Fruit fly (Drosophila melanogaster): ENCODE results near the gene swm.
A peak's percentile ranks its signal among the peaks of the same experiment; 100 is the strongest.

swm gene

DNA sequence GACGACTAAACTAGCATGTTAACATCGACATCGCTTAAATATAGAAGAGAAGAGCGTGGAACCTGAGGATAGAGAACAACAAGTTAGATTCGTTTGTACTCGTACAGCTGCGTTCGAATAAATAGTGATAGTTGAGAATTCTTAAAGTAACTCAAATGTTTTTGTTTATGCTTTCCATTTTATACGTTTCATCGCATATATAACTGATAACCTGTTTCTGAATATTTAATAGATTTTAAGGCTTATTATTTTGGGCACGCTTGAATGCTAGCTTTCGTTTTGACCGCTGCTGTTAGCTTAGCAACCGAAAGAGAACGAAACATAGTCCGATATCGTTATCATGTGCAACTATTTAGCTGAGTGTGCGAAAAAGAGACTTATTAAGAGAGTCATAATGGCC lies 35.3 kb downstream of the swm start (continued):
- TF ChIP-seq run (tag; optimal IDR thresholded peaks at IDR 0.05) (peak; percentile 85), CG17361 (GFP tag; IDR thresholded peaks at IDR 0.05) (peak; percentile 88), Bgb (GFP tag; IDR thresholded peaks at IDR 0.05; ENCODE audit: partially characterized antibody) (no peak), Nf-YC (tag; optimal IDR thresholded peaks at IDR 0.05) (peak; percentile 80), CG11093 (GFP tag; IDR thresholded peaks at IDR 0.05) (peak; percentile 85), caup (GFP tag; optimal IDR thresholded peaks at IDR 0.05; ENCODE audit: severe bottlenecking) (peak; percentile 97), odd (GFP tag; optimal IDR thresholded peaks at IDR 0.05) (peak; percentile 92), CG2116 (GFP tag; optimal IDR thresholded peaks at IDR 0.05) (peak; percentile 70), br (optimal IDR thresholded peaks at IDR 0.05) (no peak), CG16813 (GFP tag; IDR thresholded peaks at IDR 0.05; ENCODE audit: partially characterized antibody) (no peak), knrl (GFP tag; IDR thresholded peaks at IDR 0.05; ENCODE audit: partially characterized antibody) (no peak), CG3065 (GFP tag; optimal IDR thresholded peaks at IDR 0.05) (peak; percentile 74), CG17359 (tag; optimal IDR thresholded peaks at IDR 0.05) (peak; percentile 93)

dm6 chr2L:19530092-19530491 lies 37.0 kb downstream of the swm start, which contains the start of gene CG10165:
TSS of gene CG10165 (minus strand) at chr2L:19530305.
- TF ChIP-seq ewg (GFP tag; optimal IDR thresholded peaks at IDR 0.05) (peak; percentile 33), CoRest (tag; optimal IDR thresholded peaks at IDR 0.05) (peak; percentile 4), CG34422 (GFP tag; IDR thresholded peaks at IDR 0.05) (peak; percentile 36; the same call in 1 of the 3 replicates), stwl (tag; optimal IDR thresholded peaks at IDR 0.05) (peak; percentile 49), lov (optimal IDR thresholded peaks at IDR 0.05) (no peak), lov (GFP tag; IDR thresholded peaks at IDR 0.05) (no peak), trh (GFP tag; optimal IDR thresholded peaks at IDR 0.05) (no peak), peb (GFP tag; IDR thresholded peaks at IDR 0.05) (no peak), maf-S (GFP tag; optimal IDR thresholded peaks at IDR 0.05) (no peak), CG1603 (tag; optimal IDR thresholded peaks at IDR 0.05) (peak; percentile 16), Dp (GFP tag; optimal IDR thresholded peaks at IDR 0.05) (peak; percentile 11), Med (GFP tag) (peak; percentile 60), Fer1 (GFP tag; optimal IDR thresholded peaks at IDR 0.05) (peak; percentile 2), CG2120 (GFP tag; optimal IDR thresholded peaks at IDR 0.05) (peak; percentile 21), sens (GFP tag) (peak; percentile 70), Sry-δ (GFP tag; optimal IDR thresholded peaks at IDR 0.05) (peak; percentile 5), B-H2 (GFP tag; optimal IDR thresholded peaks at IDR 0.05) (peak; percentile 23), schlank (tag; optimal IDR thresholded peaks at IDR 0.05) (no peak), E2f2 (GFP tag; IDR thresholded peaks at IDR 0.05) (0 out of 2 replicates have a peak, but pooled peaks have one; percentile 12), vvl (GFP tag; IDR thresholded peaks at IDR 0.05) (peak; percentile 47; the same call in 1 of the 2 replicates), sob (GFP tag; IDR thresholded peaks at IDR 0.05) (peak; percentile 5; the same call in 1 of the 2 replicates), Ets97D (GFP tag; optimal IDR thresholded peaks at IDR 0.05) (peak; percentile 21), Nf-YA (GFP tag; IDR thresholded peaks at IDR 0.05) (0 out of 2 replicates have a peak, but pooled peaks have one; percentile 22), lbe (GFP tag; optimal IDR thresholded peaks at IDR 0.05) (peak; percentile 19), zen (tag; optimal IDR thresholded peaks at IDR 0.05) (peak; percentile 56), CG10267 (tag; optimal IDR thresholded peaks at IDR 0.05) (peak; percentile 94), wor (GFP tag; IDR thresholded peaks at IDR 0.05) (no peak), CG4617 (GFP tag; optimal IDR thresholded peaks at IDR 0.05; ENCODE audit: borderline replicate concordance) (peak; percentile 3), toy (GFP tag; IDR thresholded peaks at IDR 0.05) (no peak), trem (tag; optimal IDR thresholded peaks at IDR 0.05) (peak; percentile 3), exex (tag; optimal IDR thresholded peaks at IDR 0.05) (peak; percentile 57), CG14710 (tag; optimal IDR thresholded peaks at IDR 0.05) (peak; percentile 26), pzg (GFP tag; optimal IDR thresholded peaks at IDR 0.05) (peak; percentile 43), CG15514 (GFP tag; optimal IDR thresholded peaks at IDR 0.05) (peak; percentile 22), Myb (GFP tag; optimal IDR thresholded peaks at IDR 0.05) (peak; percentile 96), BEAF-32 (GFP tag; optimal IDR thresholded peaks at IDR 0.05) (peak; percentile 12), Bgb (GFP tag; IDR thresholded peaks at IDR 0.05; ENCODE audit: partially characterized antibody) (no peak), CG2116 (GFP tag; optimal IDR thresholded peaks at IDR 0.05) (peak; percentile 95)

All from whole organism, embryonic.